Fruit fly (Drosophila melanogaster) whole organism, prepupa: ENCODE results near the gene temp.

ENCODE experiments used
- CG10631 ChIP-seq: fragments of 200-800 bp; sonication (Bioruptor generic); optimal IDR thresholded peaks from 2 replicates; lab custom pipeline; 2016; ENCODE audit warnings: missing biosample characterization, missing genetic modification characterization
- CG11294 ChIP-seq: fragments of 200-800 bp; sonication (Bioruptor generic); IDR thresholded peaks from 2 replicates; pipeline ENCODE4 v1.3.6; 2022; ENCODE audit warnings: missing biosample characterization, missing genetic modification characterization
- CG11902 ChIP-seq: fragments of 200-800 bp; sonication (Bioruptor generic); optimal IDR thresholded peaks from 3 replicates; lab custom pipeline; 2016; ENCODE audit warnings: missing biosample characterization, missing genetic modification characterization
- CG6854 ChIP-seq: fragments of 200-800 bp; sonication (Bioruptor generic); optimal IDR thresholded peaks from 2 replicates; lab custom pipeline; 2017; ENCODE audit warnings: missing biosample characterization, mild to moderate bottlenecking, missing genetic modification characterization
- CG9139 ChIP-seq: fragments of 200-800 bp; sonication (Bioruptor generic); optimal IDR thresholded peaks from 3 replicates; lab custom pipeline; 2017; ENCODE audit warnings: missing biosample characterization, mild to moderate bottlenecking, missing genetic modification characterization
- Gug ChIP-seq: fragments of 200-800 bp; sonication (Bioruptor generic); IDR thresholded peaks from 2 replicates; pipeline ENCODE4 v1.3.6; 2022; ENCODE audit warnings: missing biosample characterization, missing genetic modification characterization
- Lpt ChIP-seq: fragments of 200-800 bp; sonication (Bioruptor generic); optimal IDR thresholded peaks from 3 replicates; lab custom pipeline; 2016; ENCODE audit warnings: missing biosample characterization, missing genetic modification characterization
- Sox14 ChIP-seq: fragments of 200-800 bp; sonication (Bioruptor generic); optimal IDR thresholded peaks from 3 replicates; lab custom pipeline; 2016; ENCODE audit warnings: missing biosample characterization, missing genetic modification characterization
- achi ChIP-seq: fragments of 200-800 bp; sonication (Bioruptor generic); optimal IDR thresholded peaks from 3 replicates; lab custom pipeline; 2016; ENCODE audit warnings: missing biosample characterization, missing genetic modification characterization
- cyc ChIP-seq: fragments of 200-800 bp; sonication (Bioruptor generic); optimal IDR thresholded peaks from 3 replicates; lab custom pipeline; 2016; ENCODE audit warnings: missing biosample characterization, missing genetic modification characterization
- fd59A ChIP-seq: fragments of 200-800 bp; sonication (Bioruptor generic); optimal IDR thresholded peaks from 2 replicates; lab custom pipeline; 2017; ENCODE audit warnings: missing biosample characterization, mild to moderate bottlenecking, missing genetic modification characterization, missing genetic modification reagents
- pdm3 ChIP-seq: fragments of 200-800 bp; sonication (Bioruptor generic); optimal IDR thresholded peaks from 3 replicates; lab custom pipeline; 2016; ENCODE audit warnings: missing biosample characterization, missing genetic modification characterization

- TF ChIP-seq cyc (GFP tag; lab: Kevin White, UChicago) = no peak
- no peak for TF ChIP-seq CG10631 (GFP tag; lab: Kevin White, UChicago)
- no peak for TF ChIP-seq achi
- TF ChIP-seq Gug (GFP tag; lab: Robert Waterston, UW) = no peak
- no peak for TF ChIP-seq CG6854
- TF ChIP-seq CG11902 (GFP tag; lab: Kevin White, UChicago) = no peak
- no peak for TF ChIP-seq pdm3 (GFP tag; lab: Kevin White, UChicago)
- no peak for TF ChIP-seq fd59A (GFP tag; lab: Kevin White, UChicago)
- TF ChIP-seq Sox14 (GFP tag; lab: Kevin White, UChicago) = no peak
- TF ChIP-seq CG11294 (GFP tag; lab: Robert Waterston, UW) = no peak
- no peak for TF ChIP-seq CG9139
- TF ChIP-seq Lpt (GFP tag; lab: Kevin White, UChicago) = no peak
These were observed 49.9 kb downstream of the temp start for dm6 chrX:2212327-2212820.
